Fruit fly (Drosophila melanogaster): ENCODE data around the gene Pfdn6.
A peak's percentile ranks its signal among the peaks of the same experiment; 100 is the strongest.

Pfdn6 gene

DNA sequence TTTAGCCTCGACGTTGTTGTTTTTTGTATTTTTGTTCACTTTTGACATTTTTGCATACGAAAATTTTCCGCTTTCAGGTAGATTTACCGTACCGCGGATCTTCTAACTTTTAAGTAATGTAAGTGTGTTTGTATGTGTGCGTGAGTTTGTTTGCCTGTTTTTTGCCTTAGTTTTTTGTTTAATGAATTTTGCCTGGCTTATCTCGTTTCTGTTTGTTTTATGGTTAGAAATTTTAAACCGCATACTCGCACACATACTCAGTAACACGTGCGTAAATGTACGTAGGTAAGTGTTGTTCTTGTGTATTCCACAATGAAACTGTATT, 25.8 kb upstream of the Pfdn6 start:
- peak; percentile 47 for TF ChIP-seq Mnt (GFP tag; optimal IDR thresholded peaks at IDR 0.05)
- TF ChIP-seq tj (GFP tag; optimal IDR thresholded peaks at IDR 0.05): no peak
- TF ChIP-seq cic (GFP tag; optimal IDR thresholded peaks at IDR 0.05): peak; percentile 1

DNA sequence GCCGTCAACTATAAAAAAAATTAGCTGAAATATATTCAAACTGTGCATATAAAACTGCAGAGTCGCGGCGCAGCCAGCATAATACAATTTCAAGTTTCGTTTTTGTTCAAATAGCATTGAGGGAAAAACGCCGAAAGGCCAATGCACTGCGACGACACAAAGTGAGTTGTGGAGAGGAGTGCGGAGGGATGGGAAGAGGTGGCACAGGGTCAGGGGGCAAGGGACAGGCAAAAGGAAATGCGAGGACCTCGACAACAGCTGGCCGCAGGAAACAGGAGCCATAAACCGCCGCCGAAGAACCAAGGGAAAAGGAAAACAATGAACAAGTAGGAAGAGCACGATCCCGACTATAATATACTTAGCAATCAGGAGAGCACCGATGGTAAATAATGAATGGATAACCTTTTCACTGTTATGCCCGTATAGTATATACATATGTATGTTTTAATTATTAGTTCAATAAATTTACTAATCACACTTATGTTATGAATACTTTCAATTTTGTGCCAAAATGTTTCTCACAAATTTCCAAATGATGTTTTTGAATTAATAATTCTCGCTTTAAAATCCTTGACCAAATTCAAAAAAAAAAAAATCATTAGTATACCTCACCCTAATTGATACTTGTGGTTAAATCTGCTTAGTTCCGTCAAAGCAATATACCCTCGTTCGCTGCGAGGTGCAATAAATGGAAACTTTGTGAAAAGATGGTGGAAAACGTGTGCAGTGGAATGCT, 24.8 kb upstream of the Pfdn6 start:
- no peak for TF ChIP-seq cic (GFP tag; optimal IDR thresholded peaks at IDR 0.05)

DNA sequence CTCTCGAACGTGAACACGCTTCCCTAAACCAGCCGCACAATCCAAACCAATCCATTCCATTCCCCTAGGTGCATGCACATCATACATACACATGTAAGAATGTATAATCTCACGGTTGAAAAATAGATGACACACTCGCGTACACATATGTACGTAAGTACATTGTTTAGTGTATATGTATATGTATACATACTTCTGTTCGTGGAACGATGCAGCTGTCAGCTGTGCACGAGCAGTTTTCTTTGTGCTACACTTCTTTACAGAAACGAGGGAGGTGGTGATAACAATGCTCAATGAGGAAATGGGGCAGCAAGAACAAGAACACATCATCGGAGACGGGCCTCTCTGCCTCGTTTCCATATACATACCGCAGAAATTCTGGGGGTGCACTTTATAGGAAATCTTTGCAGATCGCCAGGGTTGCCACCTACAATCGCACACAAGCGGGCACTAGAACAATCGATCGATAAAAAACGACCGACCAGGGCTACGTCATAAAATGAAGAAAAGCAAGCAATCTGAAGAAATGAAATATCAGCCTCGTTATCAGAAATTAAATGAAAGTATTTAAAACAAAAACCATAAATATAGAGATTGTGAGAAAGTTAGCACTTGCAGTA, 24.1 kb upstream of the Pfdn6 start:
- peak; percentile 1 for TF ChIP-seq tj (GFP tag; optimal IDR thresholded peaks at IDR 0.05)
- TF ChIP-seq toe (GFP tag; optimal IDR thresholded peaks at IDR 0.05): no peak
- no peak for TF ChIP-seq ovo (GFP tag; optimal IDR thresholded peaks at IDR 0.05)
- TF ChIP-seq cnc (optimal IDR thresholded peaks at IDR 0.05): no peak
- peak; percentile 5 for TF ChIP-seq pad (GFP tag; optimal IDR thresholded peaks at IDR 0.05)
- no peak for TF ChIP-seq Clk (GFP tag; optimal IDR thresholded peaks at IDR 0.05)
- no peak for TF ChIP-seq Crg-1 (GFP tag; optimal IDR thresholded peaks at IDR 0.05)
- peak; percentile 55 for TF ChIP-seq Mnt (GFP tag; optimal IDR thresholded peaks at IDR 0.05)
- peak; percentile 73 for TF ChIP-seq cic (GFP tag; optimal IDR thresholded peaks at IDR 0.05)
- TF ChIP-seq CG14711 (tag; optimal IDR thresholded peaks at IDR 0.05): peak; percentile 87
- TF ChIP-seq CG12768 (GFP tag; optimal IDR thresholded peaks at IDR 0.05): peak; percentile 47
- peak; percentile 95 for TF ChIP-seq kay (GFP tag; ENCODE audit: borderline replicate concordance)
- no peak for TF ChIP-seq bab1 (GFP tag; optimal IDR thresholded peaks at IDR 0.05)
- TF ChIP-seq CG7045 (GFP tag; optimal IDR thresholded peaks at IDR 0.05): no peak
- no peak for TF ChIP-seq CG7101 (tag; optimal IDR thresholded peaks at IDR 0.05)
- no peak for TF ChIP-seq CG33017 (tag; optimal IDR thresholded peaks at IDR 0.05)
- no peak for TF ChIP-seq Hr96 (GFP tag; optimal IDR thresholded peaks at IDR 0.05)
- TF ChIP-seq CG1620 (GFP tag; optimal IDR thresholded peaks at IDR 0.05): no peak
- TF ChIP-seq CG11617 (GFP tag; optimal IDR thresholded peaks at IDR 0.05): peak; percentile 14
- no peak for TF ChIP-seq CG5204 (GFP tag; optimal IDR thresholded peaks at IDR 0.05)

DNA sequence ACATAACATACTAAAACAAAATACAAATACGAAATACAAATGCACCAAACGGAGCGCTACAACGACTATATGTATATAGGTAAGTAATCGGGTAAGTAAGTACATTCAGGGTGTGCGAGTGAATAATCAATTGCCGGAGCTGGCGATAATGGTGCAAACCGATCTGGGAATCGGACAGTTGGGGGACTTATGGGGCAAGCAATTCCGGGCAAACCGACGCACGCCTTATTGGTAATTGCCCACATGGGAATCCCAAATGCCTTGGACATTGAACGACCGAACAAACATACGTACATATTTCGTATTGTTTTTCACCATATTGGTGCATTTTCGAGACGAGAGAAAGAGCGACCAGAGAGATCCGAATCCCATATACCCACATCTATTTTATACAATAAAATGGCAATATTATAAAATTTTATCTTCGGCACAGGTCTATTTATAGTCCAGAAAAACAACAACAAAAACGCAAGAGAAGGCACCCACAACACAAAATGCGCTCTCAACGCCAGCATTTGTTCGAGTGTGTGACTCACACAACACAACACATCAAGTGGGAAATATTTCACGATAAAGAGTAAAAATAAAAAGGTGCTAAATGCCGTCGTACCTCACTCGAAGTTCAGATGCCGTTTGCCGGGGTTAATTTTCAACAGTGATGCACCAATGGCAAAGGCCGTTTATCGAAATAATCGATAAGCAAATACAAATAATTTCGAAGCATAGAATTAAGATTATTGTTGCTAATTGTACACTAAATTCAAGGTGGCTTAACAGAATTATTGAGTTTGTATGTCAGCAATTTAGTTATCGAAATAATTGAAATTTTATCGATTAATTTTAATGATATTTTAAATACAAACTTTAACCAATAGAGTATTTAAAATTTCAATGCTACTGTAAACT, 23.0 kb upstream of the Pfdn6 start:
- TF ChIP-seq CG5204 (GFP tag; optimal IDR thresholded peaks at IDR 0.05) (no peak), tj (GFP tag; optimal IDR thresholded peaks at IDR 0.05) (no peak), toe (GFP tag; optimal IDR thresholded peaks at IDR 0.05) (no peak), CG7101 (tag; optimal IDR thresholded peaks at IDR 0.05) (no peak), CG14711 (tag; optimal IDR thresholded peaks at IDR 0.05) (no peak), ovo (GFP tag; optimal IDR thresholded peaks at IDR 0.05) (no peak), CG12768 (GFP tag; optimal IDR thresholded peaks at IDR 0.05) (peak; percentile 35), Crg-1 (GFP tag; optimal IDR thresholded peaks at IDR 0.05) (no peak), pad (GFP tag; optimal IDR thresholded peaks at IDR 0.05) (no peak), CG33017 (tag; optimal IDR thresholded peaks at IDR 0.05) (no peak), CG7045 (GFP tag; optimal IDR thresholded peaks at IDR 0.05) (no peak), cic (GFP tag; optimal IDR thresholded peaks at IDR 0.05) (peak; percentile 56), CG11617 (GFP tag; optimal IDR thresholded peaks at IDR 0.05) (peak; percentile 21), Clk (GFP tag; optimal IDR thresholded peaks at IDR 0.05) (no peak), Mnt (GFP tag; optimal IDR thresholded peaks at IDR 0.05) (no peak), CG1620 (GFP tag; optimal IDR thresholded peaks at IDR 0.05) (no peak), cnc (optimal IDR thresholded peaks at IDR 0.05) (no peak), bab1 (GFP tag; optimal IDR thresholded peaks at IDR 0.05) (no peak), Hr96 (GFP tag; optimal IDR thresholded peaks at IDR 0.05) (no peak), kay (GFP tag; ENCODE audit: borderline replicate concordance) (peak; percentile 99)

DNA sequence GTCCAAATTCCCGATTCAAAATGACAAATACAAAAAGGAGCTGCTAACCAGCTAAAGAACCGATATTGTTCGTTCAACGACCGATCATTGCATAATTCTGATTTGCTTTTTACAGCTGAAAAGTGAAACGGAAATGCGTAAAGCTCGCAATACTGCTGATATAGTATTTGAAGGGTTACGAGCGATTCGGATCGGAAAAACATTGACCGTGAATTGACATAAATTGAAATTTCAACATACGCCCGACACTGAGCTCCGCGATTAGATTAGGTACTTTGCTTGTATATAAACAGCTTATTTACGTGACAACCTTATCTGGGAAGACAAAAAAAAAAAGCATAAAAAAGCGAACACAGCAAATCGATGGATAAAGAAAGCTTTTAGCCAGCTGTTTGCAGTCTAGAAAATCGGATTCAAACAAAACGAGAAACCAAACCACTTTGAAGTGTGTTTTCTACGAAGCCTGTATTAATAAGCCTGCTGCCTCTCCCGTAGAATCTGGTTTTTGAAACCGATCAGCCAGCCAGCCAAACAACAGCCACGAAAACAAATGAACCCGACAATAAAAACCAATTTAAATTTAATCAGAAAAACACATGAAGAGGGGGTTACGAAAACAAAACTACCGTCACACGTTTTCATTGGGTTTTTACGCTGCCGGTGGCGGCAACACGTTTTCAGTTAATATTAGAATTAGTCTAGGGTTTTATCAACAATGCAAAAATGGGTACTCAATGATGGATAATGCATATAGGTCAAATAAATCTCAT, 21.8 kb upstream of the Pfdn6 start:
- TF ChIP-seq ovo (GFP tag; optimal IDR thresholded peaks at IDR 0.05): no peak
- no peak for TF ChIP-seq toe (GFP tag; optimal IDR thresholded peaks at IDR 0.05)
- TF ChIP-seq CG5204 (GFP tag; optimal IDR thresholded peaks at IDR 0.05): no peak
- TF ChIP-seq cnc (optimal IDR thresholded peaks at IDR 0.05): peak in 1 of 2 experiments; percentile 59
- TF ChIP-seq CG7045 (GFP tag; optimal IDR thresholded peaks at IDR 0.05): no peak
- peak; percentile 15 for TF ChIP-seq tj (GFP tag; optimal IDR thresholded peaks at IDR 0.05)
- no peak for TF ChIP-seq CG1620 (GFP tag; optimal IDR thresholded peaks at IDR 0.05)
- peak; percentile 26 for TF ChIP-seq kay (GFP tag; ENCODE audit: borderline replicate concordance)
- TF ChIP-seq Clk (GFP tag; optimal IDR thresholded peaks at IDR 0.05): no peak
- no peak for TF ChIP-seq Crg-1 (GFP tag; optimal IDR thresholded peaks at IDR 0.05)
- TF ChIP-seq CG11617 (GFP tag; optimal IDR thresholded peaks at IDR 0.05): no peak
- TF ChIP-seq CG12768 (GFP tag; optimal IDR thresholded peaks at IDR 0.05): peak; percentile 38
- no peak for TF ChIP-seq CG33017 (tag; optimal IDR thresholded peaks at IDR 0.05)
- TF ChIP-seq CG14711 (tag; optimal IDR thresholded peaks at IDR 0.05): no peak
- TF ChIP-seq cic (GFP tag; optimal IDR thresholded peaks at IDR 0.05): peak; percentile 58
- TF ChIP-seq Hr96 (GFP tag; optimal IDR thresholded peaks at IDR 0.05): no peak
- no peak for TF ChIP-seq bab1 (GFP tag; optimal IDR thresholded peaks at IDR 0.05)
- no peak for TF ChIP-seq CG7101 (tag; optimal IDR thresholded peaks at IDR 0.05)
- no peak for TF ChIP-seq Mnt (GFP tag; optimal IDR thresholded peaks at IDR 0.05)
- TF ChIP-seq pad (GFP tag; optimal IDR thresholded peaks at IDR 0.05): no peak

Data from whole organism, adult.